Worm (Caenorhabditis elegans) whole organism, L3 larva: ENCODE measurements around the gene C44B7.11.

Source experiments
- R02D3.7 ChIP-seq: fragments of 150-350 bp; optimal IDR thresholded peaks from 2 replicates; lab custom pipeline; 2014; ENCODE audit warnings: missing biosample characterization, missing genetic modification characterization
- ZK546.5 ChIP-seq: sonication (generic microtip); optimal IDR thresholded peaks from 2 replicates; lab custom pipeline; 2017; ENCODE audit warnings: missing biosample characterization, missing genetic modification characterization
- aly-2 ChIP-seq: fragments of 150-350 bp; optimal IDR thresholded peaks from 2 replicates; lab custom pipeline; 2014; ENCODE audit warnings: missing biosample characterization, missing genetic modification characterization
- ama-1 ChIP-seq: fragments of 150-350 bp; optimal IDR thresholded peaks from 2 replicates; lab custom pipeline; 2018
- ceh-16 ChIP-seq: sonication (generic microtip); optimal IDR thresholded peaks from 2 replicates; lab custom pipeline; 2017; ENCODE audit warnings: missing biosample characterization, missing genetic modification characterization
- ceh-28 ChIP-seq: fragments of 150-350 bp; optimal IDR thresholded peaks from 2 replicates; lab custom pipeline; 2014; ENCODE audit warnings: missing biosample characterization, missing genetic modification reagents, missing genetic modification characterization
- ceh-82 ChIP-seq: fragments of 150-350 bp; optimal IDR thresholded peaks from 2 replicates; lab custom pipeline; 2014; ENCODE audit warnings: missing biosample characterization, missing genetic modification characterization
- ceh-9 ChIP-seq: sonication (generic microtip); optimal IDR thresholded peaks from 2 replicates; lab custom pipeline; 2018; ENCODE audit warnings: missing biosample characterization, missing genetic modification characterization
- daf-12 ChIP-seq: fragments of 150-350 bp; optimal IDR thresholded peaks from 2 replicates; lab custom pipeline; 2014; ENCODE audit warnings: missing biosample characterization, missing genetic modification reagents, missing genetic modification characterization
- egl-27 ChIP-seq: sonication (generic microtip); optimal IDR thresholded peaks from 4 replicates; lab custom pipeline; 2017; ENCODE audit warnings: missing biosample characterization, missing genetic modification reagents, missing genetic modification characterization
- egl-5 ChIP-seq: fragments of 150-350 bp; optimal IDR thresholded peaks from 2 replicates; lab custom pipeline; 2017; ENCODE audit warnings: missing biosample characterization, missing genetic modification reagents, missing genetic modification characterization, inconsistent platforms
- elt-1 ChIP-seq: fragments of 150-350 bp; optimal IDR thresholded peaks from 2 replicates; lab custom pipeline; 2014; ENCODE audit warnings: missing biosample characterization, missing genetic modification characterization
- elt-2 ChIP-seq: sonication (generic microtip); optimal IDR thresholded peaks from 2 replicates; lab custom pipeline; 2016; ENCODE audit warnings: missing genetic modification reagents, mild to moderate bottlenecking, missing genetic modification characterization, missing compliant biosample characterization
- elt-3 ChIP-seq, 3 experiments: fragments of 150-350 bp in 1 of 3; sonication (generic microtip) in 2 of 3; optimal IDR thresholded peaks; 2 replicates in 2 of 3; 4 replicates in 1 of 3; lab custom pipeline; 2014 to 2017; ENCODE audit warnings: missing biosample characterization in 3 of 3, missing genetic modification characterization in 3 of 3
- eor-1 ChIP-seq, 2 experiments: fragments of 150-350 bp; optimal IDR thresholded peaks; 2 replicates each; lab custom pipeline; 2014 to 2018; ENCODE audit warnings: missing biosample characterization in 2 of 2, missing genetic modification characterization in 2 of 2
- fkh-10 ChIP-seq: sonication (generic microtip); optimal IDR thresholded peaks from 2 replicates; lab custom pipeline; 2017; ENCODE audit warnings: missing biosample characterization, missing genetic modification reagents, missing genetic modification characterization
- fkh-2 ChIP-seq: fragments of 150-350 bp; optimal IDR thresholded peaks from 2 replicates; lab custom pipeline; 2014; ENCODE audit warnings: missing biosample characterization, missing genetic modification reagents, missing genetic modification characterization
- fos-1 ChIP-seq: fragments of 150-350 bp; optimal IDR thresholded peaks from 2 replicates; lab custom pipeline; 2014; ENCODE audit warnings: missing biosample characterization, missing genetic modification characterization
- hmg-11 ChIP-seq: sonication (generic microtip); optimal IDR thresholded peaks from 2 replicates; lab custom pipeline; 2016; ENCODE audit warnings: missing genetic modification characterization, missing compliant biosample characterization
- jun-1 ChIP-seq: fragments of 150-350 bp; optimal IDR thresholded peaks from 2 replicates; lab custom pipeline; 2014; ENCODE audit warnings: missing biosample characterization, missing genetic modification reagents, missing genetic modification characterization
- lin-15B ChIP-seq: fragments of 150-350 bp; optimal IDR thresholded peaks from 2 replicates; lab custom pipeline; 2014; ENCODE audit warnings: missing biosample characterization, missing genetic modification characterization
- lin-39 ChIP-seq: fragments of 150-350 bp; optimal IDR thresholded peaks from 2 replicates; lab custom pipeline; 2018; ENCODE audit warnings: missing biosample characterization, missing genetic modification reagents, missing genetic modification characterization
- lsy-12 ChIP-seq: sonication (generic microtip); optimal IDR thresholded peaks from 2 replicates; lab custom pipeline; 2016; ENCODE audit warnings: mild to moderate bottlenecking, missing genetic modification characterization, missing compliant biosample characterization
- mdl-1 ChIP-seq: fragments of 150-350 bp; optimal IDR thresholded peaks from 2 replicates; lab custom pipeline; 2014; ENCODE audit warnings: missing biosample characterization, missing genetic modification characterization
- mml-1 ChIP-seq: fragments of 150-350 bp; sonication (generic microtip); optimal IDR thresholded peaks from 3 replicates; lab custom pipeline; 2014; ENCODE audit warnings: missing biosample characterization, missing genetic modification characterization
- nfya-1 ChIP-seq: sonication (generic microtip); optimal IDR thresholded peaks from 2 replicates; lab custom pipeline; 2017; ENCODE audit warnings: missing genetic modification characterization, mild to moderate bottlenecking, missing compliant biosample characterization, antibody characterized with exemption, moderate library complexity; ENCODE audit not compliant: insufficient read depth
- nhr-11 ChIP-seq: fragments of 150-350 bp; optimal IDR thresholded peaks from 2 replicates; lab custom pipeline; 2014; ENCODE audit warnings: missing biosample characterization, missing genetic modification characterization
- nhr-12 ChIP-seq: fragments of 150-350 bp; optimal IDR thresholded peaks from 2 replicates; lab custom pipeline; 2014; ENCODE audit warnings: missing biosample characterization, missing genetic modification characterization
- nhr-23 ChIP-seq: fragments of 150-350 bp; optimal IDR thresholded peaks from 2 replicates; lab custom pipeline; 2014; ENCODE audit warnings: missing biosample characterization, missing genetic modification reagents, missing genetic modification characterization
- nhr-237 ChIP-seq: fragments of 150-350 bp; optimal IDR thresholded peaks from 2 replicates; lab custom pipeline; 2014; ENCODE audit warnings: missing biosample characterization, missing genetic modification characterization
- nhr-25 ChIP-seq: sonication (generic microtip); optimal IDR thresholded peaks from 2 replicates; lab custom pipeline; 2017; ENCODE audit warnings: missing biosample characterization, missing genetic modification characterization
- nhr-28 ChIP-seq: fragments of 150-350 bp; optimal IDR thresholded peaks from 2 replicates; lab custom pipeline; 2014; ENCODE audit warnings: missing biosample characterization, missing genetic modification characterization
- nhr-43 ChIP-seq: sonication (generic microtip); optimal IDR thresholded peaks from 2 replicates; lab custom pipeline; 2016; ENCODE audit warnings: mild to moderate bottlenecking, missing genetic modification characterization, missing compliant biosample characterization; ENCODE audit not compliant: poor library complexity, severe bottlenecking
- nhr-67 ChIP-seq: fragments of 150-350 bp; optimal IDR thresholded peaks from 2 replicates; lab custom pipeline; 2014; ENCODE audit warnings: missing biosample characterization, missing genetic modification characterization
- nhr-76 ChIP-seq: fragments of 150-350 bp; sonication (generic microtip); optimal IDR thresholded peaks from 5 replicates; lab custom pipeline; 2014; ENCODE audit warnings: missing biosample characterization, missing genetic modification characterization
- nhr-77 ChIP-seq: fragments of 150-350 bp; optimal IDR thresholded peaks from 2 replicates; lab custom pipeline; 2014; ENCODE audit warnings: missing biosample characterization, missing genetic modification characterization
- pha-4 ChIP-seq: fragments of 150-350 bp; optimal IDR thresholded peaks from 2 replicates; lab custom pipeline; 2014; ENCODE audit warnings: missing biosample characterization, missing genetic modification reagents, missing genetic modification characterization
- pqm-1 ChIP-seq: fragments of 150-350 bp; optimal IDR thresholded peaks from 2 replicates; lab custom pipeline; 2017; ENCODE audit warnings: missing biosample characterization, missing genetic modification characterization, inconsistent platforms
- sea-2 ChIP-seq: fragments of 150-350 bp; sonication (generic microtip); optimal IDR thresholded peaks from 4 replicates; lab custom pipeline; 2014; ENCODE audit warnings: missing biosample characterization, missing genetic modification reagents, missing genetic modification characterization
- skn-1 ChIP-seq: fragments of 150-350 bp; optimal IDR thresholded peaks from 2 replicates; lab custom pipeline; 2014; ENCODE audit warnings: missing biosample characterization, missing genetic modification characterization
- snpc-4 ChIP-seq: fragments of 150-350 bp; optimal IDR thresholded peaks from 2 replicates; lab custom pipeline; 2014; ENCODE audit warnings: missing biosample characterization, missing genetic modification characterization
- tbx-2 ChIP-seq: sonication (generic microtip); optimal IDR thresholded peaks from 2 replicates; lab custom pipeline; 2016; ENCODE audit warnings: mild to moderate bottlenecking, missing genetic modification characterization, missing compliant biosample characterization
- unc-39 ChIP-seq: sonication (generic microtip); optimal IDR thresholded peaks from 4 replicates; lab custom pipeline; 2017; ENCODE audit warnings: missing biosample characterization, missing genetic modification characterization
- unc-62 ChIP-seq: fragments of 150-350 bp; sonication (generic microtip); optimal IDR thresholded peaks from 4 replicates; lab custom pipeline; 2014; ENCODE audit warnings: missing biosample characterization, missing genetic modification reagents, missing genetic modification characterization
- zag-1 ChIP-seq: fragments of 150-350 bp; optimal IDR thresholded peaks from 2 replicates; lab custom pipeline; 2014; ENCODE audit warnings: missing biosample characterization, missing genetic modification characterization
- ztf-11 ChIP-seq: fragments of 150-350 bp; optimal IDR thresholded peaks from 2 replicates; lab custom pipeline; 2014; ENCODE audit warnings: missing biosample characterization, missing genetic modification characterization
- ztf-4 ChIP-seq: fragments of 150-350 bp; optimal IDR thresholded peaks from 2 replicates; lab custom pipeline; 2014; ENCODE audit warnings: missing biosample characterization, missing genetic modification characterization

The C44B7.11 gene

DNA sequence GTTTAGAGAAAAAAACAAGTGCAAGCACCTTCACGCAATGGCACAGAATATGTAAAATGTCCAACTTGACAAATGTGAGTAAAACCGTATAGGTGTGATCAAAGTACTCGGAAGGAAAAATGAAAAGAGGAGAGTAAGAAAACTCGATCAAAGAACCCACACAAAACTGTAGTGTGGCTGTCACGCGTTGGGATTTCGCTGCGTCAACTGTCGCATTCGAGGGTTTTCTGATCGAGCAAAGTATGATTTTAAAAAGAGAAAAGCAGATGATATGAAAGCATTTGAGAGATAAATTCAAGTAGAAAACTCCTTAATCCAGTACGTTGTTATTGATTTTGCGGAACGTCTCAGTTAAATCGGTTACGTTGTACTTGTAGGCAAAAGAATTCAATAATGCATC is 5.5 kb downstream of the C44B7.11 start (continued):
- TF ChIP-seq nhr-77 (tag; lab: Kevin White, UChicago), result no peak
- peak; percentile 77 for TF ChIP-seq pqm-1
- TF ChIP-seq tbx-2, result no peak
- TF ChIP-seq lsy-12 (tag; lab: Kevin White, UChicago), result peak; percentile 64
- no peak for TF ChIP-seq snpc-4 (tag; lab: Kevin White, UChicago)
- TF ChIP-seq lin-39 (tag; lab: Kevin White, UChicago), result peak; percentile 41
- TF ChIP-seq nhr-43, result peak; percentile 85
- TF ChIP-seq ceh-16, result no peak
- TF ChIP-seq nhr-237, result no peak
- TF ChIP-seq zag-1 (tag; lab: Kevin White, UChicago), result no peak
- no peak for TF ChIP-seq egl-5
- TF ChIP-seq fos-1 (tag; lab: Kevin White, UChicago), result no peak
- TF ChIP-seq jun-1, result peak; percentile 86
- no peak for TF ChIP-seq nhr-76 (tag; lab: Kevin White, UChicago)
- peak; percentile 50 for TF ChIP-seq pha-4 (tag; lab: Kevin White, UChicago)

DNA sequence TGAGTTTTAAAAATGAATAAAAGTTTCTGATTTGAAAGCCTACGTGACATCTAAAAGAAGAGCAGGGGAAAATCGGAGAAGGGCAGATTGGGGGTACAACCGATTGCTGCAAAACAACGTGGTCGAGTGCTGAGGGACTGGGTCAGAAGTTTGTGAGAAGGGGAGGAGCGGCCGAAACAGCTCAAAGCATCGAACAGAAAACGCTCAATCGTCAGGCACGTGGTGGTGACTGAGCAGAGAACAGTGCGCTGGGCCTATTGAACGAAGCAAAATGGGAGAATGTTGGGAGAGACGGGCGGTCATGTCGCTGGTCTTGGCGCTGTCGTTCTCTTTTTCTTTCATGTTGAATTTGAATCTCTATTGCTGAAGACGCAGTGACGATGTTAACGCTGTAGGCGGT is 6.2 kb downstream of the C44B7.11 start:
- TF ChIP-seq lin-39 (tag; lab: Kevin White, UChicago) (peak; percentile 89), nhr-76 (tag; lab: Kevin White, UChicago) (no peak), ZK546.5 (no peak), nhr-11 (tag; lab: Kevin White, UChicago) (no peak), pha-4 (tag; lab: Kevin White, UChicago) (peak; percentile 81), snpc-4 (tag; lab: Kevin White, UChicago) (peak; percentile 33), tbx-2 (peak; percentile 13), fos-1 (tag; lab: Kevin White, UChicago) (no peak), sea-2 (GFP tag; lab: Kevin White, UChicago) (no peak), mml-1 (tag; lab: Kevin White, UChicago) (no peak), elt-2 (peak; percentile 67), unc-62 (GFP tag; lab: Kevin White, UChicago) (no peak), nhr-28 (tag; lab: Kevin White, UChicago) (no peak), jun-1 (peak; percentile 52), nhr-77 (tag; lab: Kevin White, UChicago) (no peak), eor-1 (tag; optimal IDR thresholded peaks at IDR 0.05; lab: Kevin White, UChicago) (no peak), ztf-4 (no peak), pqm-1 (peak; percentile 72), egl-27 (no peak), elt-1 (tag; lab: Kevin White, UChicago) (no peak), R02D3.7 (peak; percentile 14), nhr-23 (tag; lab: Kevin White, UChicago) (peak; percentile 51), nhr-25 (no peak), skn-1 (tag; lab: Kevin White, UChicago) (no peak), nhr-67 (no peak), aly-2 (tag; lab: Kevin White, UChicago) (no peak), ceh-16 (no peak), ceh-28 (tag; lab: Kevin White, UChicago) (no peak), elt-3 (tag; optimal IDR thresholded peaks at IDR 0.05; lab: Kevin White, UChicago) (peak in 1 of 3 experiments; percentile 33), lin-15B (peak; percentile 38), fkh-2 (tag; lab: Kevin White, UChicago) (no peak), lsy-12 (tag; lab: Kevin White, UChicago) (peak; percentile 42), nhr-237 (no peak), fkh-10 (GFP tag; lab: Kevin White, UChicago) (no peak), ztf-11 (tag; lab: Kevin White, UChicago) (no peak), ceh-82 (tag; lab: Kevin White, UChicago) (no peak), unc-39 (no peak), nhr-43 (peak; percentile 68), mdl-1 (tag; lab: Kevin White, UChicago) (peak; percentile 82), egl-5 (no peak), ama-1 (lab: Kevin White, UChicago) (peak; percentile 97), nfya-1 (peak; percentile 66), ceh-9 (tag; lab: Kevin White, UChicago) (no peak), daf-12 (tag; lab: Kevin White, UChicago) (no peak), hmg-11 (peak; percentile 35), zag-1 (tag; lab: Kevin White, UChicago) (no peak), nhr-12 (no peak)
